Worm (Caenorhabditis elegans) whole organism, mixed stage, embryonic: ENCODE results near the gene gfat-1.

ENCODE experiments used
- blmp-1 ChIP-seq: fragments of 150-350 bp; optimal IDR thresholded peaks from 2 replicates; lab custom pipeline; 2014; ENCODE audit warnings: missing biosample characterization, missing genetic modification characterization
- ceh-39 ChIP-seq: fragments of 150-350 bp; optimal IDR thresholded peaks from 2 replicates; lab custom pipeline; 2014; ENCODE audit warnings: missing biosample characterization, missing genetic modification characterization
- ceh-43 ChIP-seq: fragments of 200-800 bp; sonication (Bioruptor generic); optimal IDR thresholded peaks from 2 replicates; lab custom pipeline; 2018; ENCODE audit warnings: mild to moderate bottlenecking, missing genetic modification characterization, moderate library complexity, missing compliant biosample characterization
- ceh-83 ChIP-seq: fragments of 200-800 bp; sonication (Bioruptor generic); optimal IDR thresholded peaks from 2 replicates; lab custom pipeline; 2018; ENCODE audit warnings: mild to moderate bottlenecking, missing genetic modification characterization, missing compliant biosample characterization
- ces-1 ChIP-seq: fragments of 150-350 bp; optimal IDR thresholded peaks from 2 replicates; lab custom pipeline; 2014; ENCODE audit warnings: missing biosample characterization, missing genetic modification reagents, missing genetic modification characterization
- cnd-1 ChIP-seq: fragments of 200-800 bp; sonication (Bioruptor generic); optimal IDR thresholded peaks from 2 replicates; lab custom pipeline; 2018; ENCODE audit warnings: mild to moderate bottlenecking, missing genetic modification characterization, missing compliant biosample characterization
- drap-1 ChIP-seq: fragments of 200-800 bp; sonication (Bioruptor generic); optimal IDR thresholded peaks from 3 replicates; lab custom pipeline; 2018; ENCODE audit warnings: mild to moderate bottlenecking, missing genetic modification characterization, missing compliant biosample characterization
- elt-1 ChIP-seq: sonication (generic microtip); optimal IDR thresholded peaks from 2 replicates; lab custom pipeline; 2017; ENCODE audit warnings: missing genetic modification characterization, mild to moderate bottlenecking, missing compliant biosample characterization, antibody characterized with exemption, moderate library complexity, borderline replicate concordance; ENCODE audit not compliant: insufficient read depth
- elt-3 ChIP-seq: fragments of 150-350 bp; optimal IDR thresholded peaks from 2 replicates; lab custom pipeline; 2014; ENCODE audit warnings: missing biosample characterization, missing genetic modification characterization
- flh-1 ChIP-seq: fragments of 200-800 bp; sonication (Bioruptor generic); optimal IDR thresholded peaks from 2 replicates; lab custom pipeline; 2018; ENCODE audit warnings: mild to moderate bottlenecking, missing genetic modification characterization, moderate library complexity, missing compliant biosample characterization
- ham-2 ChIP-seq: fragments of 200-800 bp; sonication (Bioruptor generic); optimal IDR thresholded peaks from 2 replicates; lab custom pipeline; 2018; ENCODE audit warnings: mild to moderate bottlenecking, missing genetic modification characterization, missing compliant biosample characterization
- hlh-1 ChIP-seq: fragments of 150-350 bp; optimal IDR thresholded peaks from 2 replicates; lab custom pipeline; 2014; ENCODE audit warnings: missing biosample characterization, missing genetic modification reagents, missing genetic modification characterization
- lin-13 ChIP-seq: fragments of 150-350 bp; optimal IDR thresholded peaks from 2 replicates; lab custom pipeline; 2014; ENCODE audit warnings: missing biosample characterization, missing genetic modification characterization
- lin-32 ChIP-seq: fragments of 200-800 bp; sonication (Bioruptor generic); optimal IDR thresholded peaks from 2 replicates; lab custom pipeline; 2018; ENCODE audit warnings: mild to moderate bottlenecking, missing genetic modification characterization, missing compliant biosample characterization
- lsy-2 ChIP-seq: fragments of 150-350 bp; optimal IDR thresholded peaks from 2 replicates; lab custom pipeline; 2014; ENCODE audit warnings: missing biosample characterization, missing genetic modification characterization
- nhr-2 ChIP-seq: fragments of 150-350 bp; optimal IDR thresholded peaks from 2 replicates; lab custom pipeline; 2014; ENCODE audit warnings: missing biosample characterization, missing genetic modification characterization
- nhr-237 ChIP-seq: fragments of 150-350 bp; optimal IDR thresholded peaks from 2 replicates; lab custom pipeline; 2014; ENCODE audit warnings: missing biosample characterization, missing genetic modification characterization
- nhr-28 ChIP-seq: fragments of 150-350 bp; optimal IDR thresholded peaks from 2 replicates; lab custom pipeline; 2014; ENCODE audit warnings: missing biosample characterization, missing genetic modification characterization
- nhr-76 ChIP-seq: sonication (generic microtip); optimal IDR thresholded peaks from 2 replicates; lab custom pipeline; 2017; ENCODE audit warnings: missing biosample characterization, missing genetic modification characterization
- pha-4 ChIP-seq: fragments of 150-350 bp; optimal IDR thresholded peaks from 2 replicates; lab custom pipeline; 2018; ENCODE audit warnings: missing biosample characterization, missing genetic modification reagents, missing genetic modification characterization
- sem-2 ChIP-seq: fragments of 200-800 bp; sonication (Bioruptor generic); optimal IDR thresholded peaks from 2 replicates; lab custom pipeline; 2018; ENCODE audit warnings: mild to moderate bottlenecking, missing genetic modification characterization, missing compliant biosample characterization
- snpc-4 ChIP-seq: fragments of 150-350 bp; optimal IDR thresholded peaks from 2 replicates; lab custom pipeline; 2014; ENCODE audit warnings: missing biosample characterization, missing genetic modification characterization
- sptf-1 ChIP-seq: sonication (generic microtip); optimal IDR thresholded peaks from 2 replicates; lab custom pipeline; 2017; ENCODE audit warnings: mild to moderate bottlenecking, missing genetic modification characterization, moderate library complexity, missing compliant biosample characterization
- tbx-8 ChIP-seq: fragments of 200-800 bp; sonication (Bioruptor generic); optimal IDR thresholded peaks from 2 replicates; lab custom pipeline; 2018; ENCODE audit warnings: mild to moderate bottlenecking, missing genetic modification characterization, moderate library complexity, missing compliant biosample characterization
- unc-120 ChIP-seq: sonication (generic microtip); optimal IDR thresholded peaks from 2 replicates; lab custom pipeline; 2017; ENCODE audit warnings: missing genetic modification characterization, missing compliant biosample characterization; ENCODE audit not compliant: poor library complexity, severe bottlenecking
- unc-39 ChIP-seq: fragments of 150-350 bp; optimal IDR thresholded peaks from 2 replicates; lab custom pipeline; 2014; ENCODE audit warnings: missing biosample characterization, missing genetic modification characterization
- zip-8 ChIP-seq: fragments of 150-350 bp; optimal IDR thresholded peaks from 2 replicates; lab custom pipeline; 2014; ENCODE audit warnings: missing biosample characterization, missing genetic modification characterization
- ztf-11 ChIP-seq: fragments of 150-350 bp; optimal IDR thresholded peaks from 2 replicates; lab custom pipeline; 2014; ENCODE audit warnings: missing biosample characterization, missing genetic modification characterization

gfat-1 gene

ce11 chrII:11617715-11618114 lies 22.5 kb upstream of the gfat-1 start:
- TF ChIP-seq ceh-43 (GFP tag; lab: Kevin White, UChicago), result no peak
- no peak for TF ChIP-seq sem-2 (GFP tag; lab: Kevin White, UChicago)
- no peak for TF ChIP-seq lin-13 (tag; lab: Kevin White, UChicago)
- no peak for TF ChIP-seq flh-1 (GFP tag; lab: Kevin White, UChicago)
- TF ChIP-seq lsy-2 (tag; lab: Kevin White, UChicago), result no peak
- TF ChIP-seq cnd-1 (tag; lab: Kevin White, UChicago), result no peak
- no peak for TF ChIP-seq ceh-83 (GFP tag; lab: Kevin White, UChicago)
- no peak for TF ChIP-seq elt-3
- no peak for TF ChIP-seq elt-1 (tag; lab: Kevin White, UChicago)
- TF ChIP-seq snpc-4 (tag; lab: Kevin White, UChicago), result no peak
- TF ChIP-seq unc-39, result no peak
- no peak for TF ChIP-seq ham-2
- no peak for TF ChIP-seq lin-32
- no peak for TF ChIP-seq pha-4 (tag; lab: Kevin White, UChicago)
- TF ChIP-seq zip-8 (tag; lab: Kevin White, UChicago), result no peak
- TF ChIP-seq tbx-8 (GFP tag; lab: Kevin White, UChicago), result no peak
- no peak for TF ChIP-seq sptf-1 (tag; lab: Kevin White, UChicago)
- TF ChIP-seq ceh-39 (tag; lab: Kevin White, UChicago), result no peak
- TF ChIP-seq, all 35 proteins: peak for 0

- TF ChIP-seq ceh-83 (GFP tag; lab: Kevin White, UChicago) (no peak), lin-13 (tag; lab: Kevin White, UChicago) (no peak), unc-39 (no peak), ham-2 (no peak), nhr-28 (tag; lab: Kevin White, UChicago) (no peak), zip-8 (tag; lab: Kevin White, UChicago) (no peak), blmp-1 (tag; lab: Kevin White, UChicago) (no peak), sptf-1 (tag; lab: Kevin White, UChicago) (no peak), unc-120 (tag; lab: Kevin White, UChicago) (no peak), lsy-2 (tag; lab: Kevin White, UChicago) (no peak), elt-1 (tag; lab: Kevin White, UChicago) (no peak), ces-1 (no peak), drap-1 (GFP tag; lab: Kevin White, UChicago) (no peak)
Observed at ce11 chrII:11616333-11616942, 21.2 kb upstream of the gfat-1 start.

DNA sequence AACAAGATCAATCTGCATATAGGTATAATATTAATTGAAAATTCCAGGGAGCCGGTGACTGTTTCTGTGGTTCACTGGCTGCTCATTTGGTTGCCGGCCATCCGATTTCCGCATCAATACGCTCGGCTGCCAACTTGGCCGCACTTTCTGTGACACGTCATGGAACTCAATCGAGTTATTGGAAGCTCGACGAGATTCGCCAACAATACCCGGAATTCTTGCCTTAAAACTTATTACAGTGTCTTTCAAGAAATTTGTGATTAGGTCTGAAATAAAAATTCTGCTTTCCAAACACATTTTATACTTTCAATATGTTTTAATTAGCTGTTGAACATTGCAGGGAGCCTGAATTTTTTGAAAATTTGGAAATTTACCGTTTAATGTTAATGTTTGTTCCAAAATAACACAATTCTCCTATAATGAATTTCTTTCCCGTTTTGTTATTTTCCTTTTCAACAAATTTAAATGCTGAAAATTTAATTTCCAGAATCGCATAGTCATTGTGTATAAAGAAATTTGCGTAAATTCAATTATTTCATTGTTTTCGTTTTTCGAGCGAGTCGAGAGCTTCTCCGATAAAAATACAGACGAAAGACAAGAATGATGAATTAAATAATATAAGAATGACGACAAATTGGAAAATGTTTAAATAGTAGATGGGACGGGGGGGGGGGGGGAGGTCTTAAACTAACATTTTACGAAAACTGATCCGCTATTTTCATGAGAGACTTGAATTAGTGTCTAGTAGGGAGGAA lies 19.1 kb upstream of the gfat-1 start:
- peak; percentile 35 for TF ChIP-seq ceh-83 (GFP tag; lab: Kevin White, UChicago)
- peak; percentile 14 for TF ChIP-seq ces-1
- no peak for TF ChIP-seq sptf-1 (tag; lab: Kevin White, UChicago)
- TF ChIP-seq nhr-237, result no peak

- TF ChIP-seq drap-1 (GFP tag; lab: Kevin White, UChicago), result no peak
- TF ChIP-seq ceh-43 (GFP tag; lab: Kevin White, UChicago), result no peak
Observed at ce11 chrII:11612034-11612723, 17.0 kb upstream of the gfat-1 start, which contains the start of gene F07A11.5. Gene F07A11.5, plus strand, starts transcription at chrII:11612300.

DNA sequence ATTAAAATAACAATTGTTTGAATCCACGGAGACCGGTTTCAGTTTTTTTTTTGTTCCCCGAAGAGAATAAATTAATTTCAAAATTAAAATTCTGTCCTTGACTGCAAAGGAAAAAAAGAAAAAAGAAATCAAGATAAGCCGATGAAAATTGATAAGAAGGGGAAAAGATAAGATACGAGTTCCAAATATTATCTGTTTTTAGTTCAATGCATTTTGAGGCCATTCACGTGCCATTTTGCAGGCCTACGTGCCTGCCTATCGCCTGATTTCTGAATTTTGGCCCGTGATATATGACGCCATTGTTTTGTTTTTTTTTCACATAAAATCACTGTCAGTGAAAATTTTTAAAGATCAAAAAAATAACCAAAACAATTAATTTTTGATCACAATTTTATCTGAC lies 16.2 kb upstream of the gfat-1 start:
- no peak for TF ChIP-seq drap-1 (GFP tag; lab: Kevin White, UChicago)
- peak; percentile 67 for TF ChIP-seq elt-1 (tag; lab: Kevin White, UChicago)
- TF ChIP-seq elt-3, result peak; percentile 26
- TF ChIP-seq unc-39, result no peak
- TF ChIP-seq blmp-1 (tag; lab: Kevin White, UChicago), result no peak
- TF ChIP-seq nhr-76 (tag; lab: Kevin White, UChicago), result no peak

- TF ChIP-seq tbx-8 (GFP tag; lab: Kevin White, UChicago) (no peak), nhr-2 (tag; lab: Kevin White, UChicago) (no peak), lin-13 (tag; lab: Kevin White, UChicago) (no peak), elt-3 (no peak), blmp-1 (tag; lab: Kevin White, UChicago) (no peak), ztf-11 (tag; lab: Kevin White, UChicago) (no peak), ceh-39 (tag; lab: Kevin White, UChicago) (no peak), hlh-1 (tag; lab: Kevin White, UChicago) (no peak)
Observed at ce11 chrII:11604613-11605012, 9.4 kb upstream of the gfat-1 start.
